Worm (Caenorhabditis elegans) whole organism, mixed stage, embryonic: Measurements from ENCODE around the gene tsp-12.

Source experiments
- ceh-43 ChIP-seq: fragments of 200-800 bp; sonication (Bioruptor generic); optimal IDR thresholded peaks from 2 replicates; lab custom pipeline; 2018; ENCODE audit warnings: mild to moderate bottlenecking, missing genetic modification characterization, moderate library complexity, missing compliant biosample characterization
- elt-3 ChIP-seq: fragments of 150-350 bp; optimal IDR thresholded peaks from 2 replicates; lab custom pipeline; 2014; ENCODE audit warnings: missing biosample characterization, missing genetic modification characterization
- hlh-1 ChIP-seq: fragments of 150-350 bp; optimal IDR thresholded peaks from 2 replicates; lab custom pipeline; 2014; ENCODE audit warnings: missing biosample characterization, missing genetic modification reagents, missing genetic modification characterization
- mab-5 ChIP-seq: fragments of 150-350 bp; optimal IDR thresholded peaks from 2 replicates; lab custom pipeline; 2014; ENCODE audit warnings: missing biosample characterization, missing genetic modification characterization
- nhr-237 ChIP-seq: fragments of 150-350 bp; optimal IDR thresholded peaks from 2 replicates; lab custom pipeline; 2014; ENCODE audit warnings: missing biosample characterization, missing genetic modification characterization
- nhr-28 ChIP-seq: fragments of 150-350 bp; optimal IDR thresholded peaks from 2 replicates; lab custom pipeline; 2014; ENCODE audit warnings: missing biosample characterization, missing genetic modification characterization
- snpc-4 ChIP-seq: fragments of 150-350 bp; optimal IDR thresholded peaks from 2 replicates; lab custom pipeline; 2014; ENCODE audit warnings: missing biosample characterization, missing genetic modification characterization
- unc-62 ChIP-seq: fragments of 150-350 bp; optimal IDR thresholded peaks from 2 replicates; lab custom pipeline; 2014; ENCODE audit warnings: missing biosample characterization, missing genetic modification reagents, missing genetic modification characterization
- zip-8 ChIP-seq: fragments of 150-350 bp; optimal IDR thresholded peaks from 2 replicates; lab custom pipeline; 2014; ENCODE audit warnings: missing biosample characterization, missing genetic modification characterization

ce11 chrIV:10111441-10111840, 39.0 kb downstream of the tsp-12 start, which contains the start of gene spch-1:
- TF ChIP-seq elt-3 (no peak), nhr-237 (tag; lab: Kevin White, UChicago) (no peak), nhr-28 (tag; lab: Kevin White, UChicago) (no peak), snpc-4 (no peak), mab-5 (tag; lab: Kevin White, UChicago) (no peak), unc-62 (GFP tag; lab: Kevin White, UChicago) (no peak), zip-8 (no peak), ceh-43 (GFP tag; lab: Kevin White, UChicago) (no peak), hlh-1 (no peak)
